Worm (Caenorhabditis elegans) whole organism, L3 larva: Measurements from ENCODE around the gene sre-6.

Experiments used
- ama-1 ChIP-seq: fragments of 150-350 bp; optimal IDR thresholded peaks from 2 replicates; lab custom pipeline; 2018
- egl-27 ChIP-seq: sonication (generic microtip); optimal IDR thresholded peaks from 4 replicates; lab custom pipeline; 2017; ENCODE audit warnings: missing biosample characterization, missing genetic modification reagents, missing genetic modification characterization
- fkh-10 ChIP-seq: sonication (generic microtip); optimal IDR thresholded peaks from 2 replicates; lab custom pipeline; 2017; ENCODE audit warnings: missing biosample characterization, missing genetic modification reagents, missing genetic modification characterization
- fos-1 ChIP-seq: fragments of 150-350 bp; optimal IDR thresholded peaks from 2 replicates; lab custom pipeline; 2014; ENCODE audit warnings: missing biosample characterization, missing genetic modification characterization
- mdl-1 ChIP-seq: fragments of 150-350 bp; optimal IDR thresholded peaks from 2 replicates; lab custom pipeline; 2014; ENCODE audit warnings: missing biosample characterization, missing genetic modification characterization
- nhr-11 ChIP-seq: fragments of 150-350 bp; optimal IDR thresholded peaks from 2 replicates; lab custom pipeline; 2014; ENCODE audit warnings: missing biosample characterization, missing genetic modification characterization
- nhr-237 ChIP-seq: fragments of 150-350 bp; optimal IDR thresholded peaks from 2 replicates; lab custom pipeline; 2014; ENCODE audit warnings: missing biosample characterization, missing genetic modification characterization
- nhr-76 ChIP-seq: fragments of 150-350 bp; sonication (generic microtip); optimal IDR thresholded peaks from 5 replicates; lab custom pipeline; 2014; ENCODE audit warnings: missing biosample characterization, missing genetic modification characterization
- skn-1 ChIP-seq: fragments of 150-350 bp; optimal IDR thresholded peaks from 2 replicates; lab custom pipeline; 2014; ENCODE audit warnings: missing biosample characterization, missing genetic modification characterization
- snpc-4 ChIP-seq: fragments of 150-350 bp; optimal IDR thresholded peaks from 2 replicates; lab custom pipeline; 2014; ENCODE audit warnings: missing biosample characterization, missing genetic modification characterization
- unc-62 ChIP-seq: fragments of 150-350 bp; sonication (generic microtip); optimal IDR thresholded peaks from 4 replicates; lab custom pipeline; 2014; ENCODE audit warnings: missing biosample characterization, missing genetic modification reagents, missing genetic modification characterization
- zag-1 ChIP-seq: fragments of 150-350 bp; optimal IDR thresholded peaks from 2 replicates; lab custom pipeline; 2014; ENCODE audit warnings: missing biosample characterization, missing genetic modification characterization

DNA sequence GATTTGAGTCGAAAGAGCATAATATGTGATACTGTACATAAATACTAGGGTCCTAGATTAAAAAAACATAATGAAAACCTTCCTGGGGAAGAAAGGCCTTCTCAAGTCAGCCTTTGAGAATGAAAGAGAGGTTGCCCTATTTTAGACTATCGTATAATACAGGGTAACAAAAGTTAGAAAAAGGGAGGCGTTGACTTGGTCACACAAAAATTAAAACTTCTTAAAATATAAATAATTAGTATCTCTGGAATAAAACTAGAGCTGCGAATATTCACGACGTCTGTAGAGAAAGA, 50.0 kb downstream of the sre-6 start:
- TF ChIP-seq unc-62 (GFP tag; lab: Kevin White, UChicago) = no peak
- TF ChIP-seq skn-1 (tag; lab: Kevin White, UChicago) = no peak
- TF ChIP-seq nhr-237 (tag; lab: Kevin White, UChicago) = no peak
- TF ChIP-seq zag-1 = no peak
- no peak for TF ChIP-seq fos-1 (tag; lab: Kevin White, UChicago)
- TF ChIP-seq snpc-4 (tag; lab: Kevin White, UChicago) = no peak
- no peak for TF ChIP-seq nhr-11 (tag; lab: Kevin White, UChicago)
- TF ChIP-seq nhr-76 = no peak
- TF ChIP-seq egl-27 (tag; lab: Kevin White, UChicago) = no peak
- TF ChIP-seq ama-1 = no peak
- TF ChIP-seq fkh-10 = no peak
- no peak for TF ChIP-seq mdl-1 (tag; lab: Kevin White, UChicago)
